Worm (Caenorhabditis elegans): ENCODE measurements around the gene H20J04.1.

- TF ChIP-seq egl-27 (tag; optimal IDR thresholded peaks at IDR 0.05) (no peak), lsy-2 (tag; optimal IDR thresholded peaks at IDR 0.05) (no peak), lin-39 (tag; optimal IDR thresholded peaks at IDR 0.05) (no peak), dmd-4 (tag; optimal IDR thresholded peaks at IDR 0.05) (no peak), ztf-11 (tag; optimal IDR thresholded peaks at IDR 0.05) (no peak), nhr-129 (tag; optimal IDR thresholded peaks at IDR 0.05) (no peak), skn-1 (tag; optimal IDR thresholded peaks at IDR 0.05) (no peak), nhr-77 (tag; optimal IDR thresholded peaks at IDR 0.05) (no peak), elt-3 (tag; optimal IDR thresholded peaks at IDR 0.05) (no peak), ceh-16 (tag; optimal IDR thresholded peaks at IDR 0.05) (no peak), ceh-82 (tag; optimal IDR thresholded peaks at IDR 0.05) (no peak), unc-62 (GFP tag; optimal IDR thresholded peaks at IDR 0.05) (no peak), snpc-4 (tag; optimal IDR thresholded peaks at IDR 0.05) (no peak), nhr-12 (tag; optimal IDR thresholded peaks at IDR 0.05) (no peak)
Observed at ce11 chrII:4391072-4391471, 35.7 kb downstream of the H20J04.1 start.
